Worm (Caenorhabditis elegans) whole organism, L3 larva: ENCODE results near the gene T24F1.7.

Experiments used
- ceh-16 ChIP-seq: sonication (generic microtip); optimal IDR thresholded peaks from 2 replicates; lab custom pipeline; 2017; ENCODE audit warnings: missing biosample characterization, missing genetic modification characterization
- elt-1 ChIP-seq: fragments of 150-350 bp; optimal IDR thresholded peaks from 2 replicates; lab custom pipeline; 2014; ENCODE audit warnings: missing biosample characterization, missing genetic modification characterization

DNA sequence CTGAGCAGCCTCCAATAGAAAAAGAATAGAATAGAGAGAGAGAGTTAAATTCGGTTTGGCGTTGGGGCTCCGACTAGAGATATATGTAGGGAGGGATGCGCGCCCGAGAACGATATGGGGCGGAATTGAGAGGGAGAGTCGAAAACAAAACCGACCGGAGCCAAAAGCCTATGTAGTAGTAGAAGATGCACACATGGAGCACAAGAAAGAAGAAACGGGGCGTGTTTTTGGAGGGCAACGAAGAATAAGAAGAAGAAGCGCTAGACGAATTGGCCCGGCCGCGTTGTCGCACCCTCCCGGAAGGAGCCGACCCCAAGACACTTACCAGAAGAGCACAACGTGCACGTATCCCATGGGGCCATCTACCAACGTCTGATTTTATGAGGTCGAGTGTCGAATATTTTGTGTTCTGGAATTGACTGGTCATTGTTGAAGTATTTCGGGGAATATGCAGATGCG lies 16.7 kb downstream of the T24F1.7 start, which contains the start of gene tag-180:
- TF ChIP-seq elt-1 (tag; lab: Kevin White, UChicago) (no peak), ceh-16 (no peak)
